Worm (Caenorhabditis elegans) whole organism, mixed stage, embryonic: ENCODE data around the gene Y48E1B.17.

ENCODE experiments used
- M03D4.4 ChIP-seq: sonication (generic microtip); optimal IDR thresholded peaks from 2 replicates; lab custom pipeline; 2017; ENCODE audit warnings: mild to moderate bottlenecking, missing genetic modification characterization, missing compliant biosample characterization
- bed-3 ChIP-seq: fragments of 200-800 bp; sonication (Bioruptor generic); optimal IDR thresholded peaks from 3 replicates; lab custom pipeline; 2018; ENCODE audit warnings: mild to moderate bottlenecking, missing genetic modification characterization, moderate library complexity, missing compliant biosample characterization
- blmp-1 ChIP-seq: fragments of 150-350 bp; optimal IDR thresholded peaks from 2 replicates; lab custom pipeline; 2014; ENCODE audit warnings: missing biosample characterization, missing genetic modification characterization
- ceh-39 ChIP-seq: fragments of 150-350 bp; optimal IDR thresholded peaks from 2 replicates; lab custom pipeline; 2014; ENCODE audit warnings: missing biosample characterization, missing genetic modification characterization
- ceh-43 ChIP-seq: fragments of 200-800 bp; sonication (Bioruptor generic); optimal IDR thresholded peaks from 2 replicates; lab custom pipeline; 2018; ENCODE audit warnings: mild to moderate bottlenecking, missing genetic modification characterization, moderate library complexity, missing compliant biosample characterization
- ceh-83 ChIP-seq: fragments of 200-800 bp; sonication (Bioruptor generic); optimal IDR thresholded peaks from 2 replicates; lab custom pipeline; 2018; ENCODE audit warnings: mild to moderate bottlenecking, missing genetic modification characterization, missing compliant biosample characterization
- ces-1 ChIP-seq: fragments of 150-350 bp; optimal IDR thresholded peaks from 2 replicates; lab custom pipeline; 2014; ENCODE audit warnings: missing biosample characterization, missing genetic modification reagents, missing genetic modification characterization
- cnd-1 ChIP-seq: fragments of 200-800 bp; sonication (Bioruptor generic); optimal IDR thresholded peaks from 2 replicates; lab custom pipeline; 2018; ENCODE audit warnings: mild to moderate bottlenecking, missing genetic modification characterization, missing compliant biosample characterization
- drap-1 ChIP-seq: fragments of 200-800 bp; sonication (Bioruptor generic); optimal IDR thresholded peaks from 3 replicates; lab custom pipeline; 2018; ENCODE audit warnings: mild to moderate bottlenecking, missing genetic modification characterization, missing compliant biosample characterization
- elt-1 ChIP-seq: sonication (generic microtip); optimal IDR thresholded peaks from 2 replicates; lab custom pipeline; 2017; ENCODE audit warnings: missing genetic modification characterization, mild to moderate bottlenecking, missing compliant biosample characterization, antibody characterized with exemption, moderate library complexity, borderline replicate concordance; ENCODE audit not compliant: insufficient read depth
- elt-3 ChIP-seq: fragments of 150-350 bp; optimal IDR thresholded peaks from 2 replicates; lab custom pipeline; 2014; ENCODE audit warnings: missing biosample characterization, missing genetic modification characterization
- hlh-1 ChIP-seq: fragments of 150-350 bp; optimal IDR thresholded peaks from 2 replicates; lab custom pipeline; 2014; ENCODE audit warnings: missing biosample characterization, missing genetic modification reagents, missing genetic modification characterization
- lin-13 ChIP-seq: fragments of 150-350 bp; optimal IDR thresholded peaks from 2 replicates; lab custom pipeline; 2014; ENCODE audit warnings: missing biosample characterization, missing genetic modification characterization
- lin-32 ChIP-seq: fragments of 200-800 bp; sonication (Bioruptor generic); optimal IDR thresholded peaks from 2 replicates; lab custom pipeline; 2018; ENCODE audit warnings: mild to moderate bottlenecking, missing genetic modification characterization, missing compliant biosample characterization
- lsy-2 ChIP-seq: fragments of 150-350 bp; optimal IDR thresholded peaks from 2 replicates; lab custom pipeline; 2014; ENCODE audit warnings: missing biosample characterization, missing genetic modification characterization
- mab-5 ChIP-seq: fragments of 150-350 bp; optimal IDR thresholded peaks from 2 replicates; lab custom pipeline; 2014; ENCODE audit warnings: missing biosample characterization, missing genetic modification characterization
- mep-1 ChIP-seq: fragments of 150-350 bp; optimal IDR thresholded peaks from 2 replicates; lab custom pipeline; 2017; ENCODE audit warnings: missing biosample characterization, missing genetic modification reagents, missing genetic modification characterization, inconsistent platforms
- mls-2 ChIP-seq: sonication (generic microtip); optimal IDR thresholded peaks from 2 replicates; lab custom pipeline; 2016; ENCODE audit warnings: mild to moderate bottlenecking, missing genetic modification characterization, moderate library complexity, missing compliant biosample characterization
- nhr-12 ChIP-seq: fragments of 150-350 bp; optimal IDR thresholded peaks from 2 replicates; lab custom pipeline; 2014; ENCODE audit warnings: missing biosample characterization, missing genetic modification characterization
- nhr-2 ChIP-seq: fragments of 150-350 bp; optimal IDR thresholded peaks from 2 replicates; lab custom pipeline; 2014; ENCODE audit warnings: missing biosample characterization, missing genetic modification characterization
- nhr-237 ChIP-seq: fragments of 150-350 bp; optimal IDR thresholded peaks from 2 replicates; lab custom pipeline; 2014; ENCODE audit warnings: missing biosample characterization, missing genetic modification characterization
- nhr-76 ChIP-seq: sonication (generic microtip); optimal IDR thresholded peaks from 2 replicates; lab custom pipeline; 2017; ENCODE audit warnings: missing biosample characterization, missing genetic modification characterization
- pha-4 ChIP-seq: fragments of 150-350 bp; optimal IDR thresholded peaks from 2 replicates; lab custom pipeline; 2018; ENCODE audit warnings: missing biosample characterization, missing genetic modification reagents, missing genetic modification characterization
- sem-2 ChIP-seq: fragments of 200-800 bp; sonication (Bioruptor generic); optimal IDR thresholded peaks from 2 replicates; lab custom pipeline; 2018; ENCODE audit warnings: mild to moderate bottlenecking, missing genetic modification characterization, missing compliant biosample characterization
- snpc-4 ChIP-seq: fragments of 150-350 bp; optimal IDR thresholded peaks from 2 replicates; lab custom pipeline; 2014; ENCODE audit warnings: missing biosample characterization, missing genetic modification characterization
- sptf-1 ChIP-seq: sonication (generic microtip); optimal IDR thresholded peaks from 2 replicates; lab custom pipeline; 2017; ENCODE audit warnings: mild to moderate bottlenecking, missing genetic modification characterization, moderate library complexity, missing compliant biosample characterization
- tbx-8 ChIP-seq: fragments of 200-800 bp; sonication (Bioruptor generic); optimal IDR thresholded peaks from 2 replicates; lab custom pipeline; 2018; ENCODE audit warnings: mild to moderate bottlenecking, missing genetic modification characterization, moderate library complexity, missing compliant biosample characterization
- unc-120 ChIP-seq: sonication (generic microtip); optimal IDR thresholded peaks from 2 replicates; lab custom pipeline; 2017; ENCODE audit warnings: missing genetic modification characterization, missing compliant biosample characterization; ENCODE audit not compliant: poor library complexity, severe bottlenecking
- unc-39 ChIP-seq: fragments of 150-350 bp; optimal IDR thresholded peaks from 2 replicates; lab custom pipeline; 2014; ENCODE audit warnings: missing biosample characterization, missing genetic modification characterization
- unc-62 ChIP-seq: fragments of 150-350 bp; optimal IDR thresholded peaks from 2 replicates; lab custom pipeline; 2014; ENCODE audit warnings: missing biosample characterization, missing genetic modification reagents, missing genetic modification characterization
- ztf-11 ChIP-seq: fragments of 150-350 bp; optimal IDR thresholded peaks from 2 replicates; lab custom pipeline; 2014; ENCODE audit warnings: missing biosample characterization, missing genetic modification characterization

The Y48E1B.17 gene

ce11 chrII:13530657-13531056 lies 10.2 kb downstream of the Y48E1B.17 start:
- TF ChIP-seq lin-13 (tag; lab: Kevin White, UChicago) (no peak), sem-2 (no peak), unc-39 (tag; lab: Kevin White, UChicago) (no peak), mls-2 (tag; lab: Kevin White, UChicago) (no peak), M03D4.4 (tag; lab: Kevin White, UChicago) (no peak), nhr-12 (no peak), snpc-4 (no peak), cnd-1 (tag; lab: Kevin White, UChicago) (no peak)

- TF ChIP-seq M03D4.4 (tag; lab: Kevin White, UChicago) (no peak), unc-39 (tag; lab: Kevin White, UChicago) (no peak), unc-120 (tag; lab: Kevin White, UChicago) (no peak), drap-1 (GFP tag; lab: Kevin White, UChicago) (no peak), ceh-83 (no peak), elt-1 (tag; lab: Kevin White, UChicago) (no peak), blmp-1 (no peak), unc-62 (GFP tag; lab: Kevin White, UChicago) (no peak), lin-32 (no peak)
Observed at ce11 chrII:13529131-13529530, 11.8 kb downstream of the Y48E1B.17 start.

- no peak for TF ChIP-seq mab-5 (tag; lab: Kevin White, UChicago)
- TF ChIP-seq cnd-1 (tag; lab: Kevin White, UChicago), result peak; percentile 4
- no peak for TF ChIP-seq hlh-1
- no peak for TF ChIP-seq ceh-39 (tag; lab: Kevin White, UChicago)
- no peak for TF ChIP-seq tbx-8 (GFP tag; lab: Kevin White, UChicago)
- TF ChIP-seq lin-32, result no peak
Observed at ce11 chrII:13521977-13522404, 18.9 kb downstream of the Y48E1B.17 start.

ce11 chrII:13521179-13521616 lies 19.7 kb downstream of the Y48E1B.17 start:
- no peak for TF ChIP-seq nhr-76 (tag; lab: Kevin White, UChicago)

- no peak for TF ChIP-seq unc-39 (tag; lab: Kevin White, UChicago)
- TF ChIP-seq mab-5 (tag; lab: Kevin White, UChicago), result no peak
- TF ChIP-seq hlh-1, result no peak
- no peak for TF ChIP-seq nhr-12
- no peak for TF ChIP-seq nhr-237 (tag; lab: Kevin White, UChicago)
- TF ChIP-seq mep-1, result no peak
- TF ChIP-seq lin-32, result no peak
- TF ChIP-seq M03D4.4 (tag; lab: Kevin White, UChicago), result no peak
- TF ChIP-seq nhr-2 (tag; lab: Kevin White, UChicago), result no peak
- TF ChIP-seq elt-3, result no peak
- TF ChIP-seq mls-2 (tag; lab: Kevin White, UChicago), result no peak
- no peak for TF ChIP-seq ceh-39 (tag; lab: Kevin White, UChicago)
Observed at ce11 chrII:13517600-13517999, 23.3 kb downstream of the Y48E1B.17 start, which contains the start of gene sre-45. sre-45 (plus strand) TSS chrII:13517900.

ce11 chrII:13515813-13516212 lies 25.1 kb downstream of the Y48E1B.17 start:
- TF ChIP-seq mab-5 (tag; lab: Kevin White, UChicago), result no peak
- TF ChIP-seq pha-4 (tag; lab: Kevin White, UChicago), result no peak
- TF ChIP-seq nhr-76 (tag; lab: Kevin White, UChicago), result no peak
- no peak for TF ChIP-seq tbx-8 (GFP tag; lab: Kevin White, UChicago)
- no peak for TF ChIP-seq lsy-2 (tag; lab: Kevin White, UChicago)
- no peak for TF ChIP-seq drap-1 (GFP tag; lab: Kevin White, UChicago)
- no peak for TF ChIP-seq unc-120 (tag; lab: Kevin White, UChicago)
- no peak for TF ChIP-seq sem-2
- no peak for TF ChIP-seq mls-2 (tag; lab: Kevin White, UChicago)
- TF ChIP-seq nhr-237 (tag; lab: Kevin White, UChicago), result no peak
- TF ChIP-seq unc-39 (tag; lab: Kevin White, UChicago), result no peak
- TF ChIP-seq ceh-39 (tag; lab: Kevin White, UChicago), result no peak
- TF ChIP-seq ztf-11 (tag; lab: Kevin White, UChicago), result no peak
- TF ChIP-seq ceh-83, result no peak
- TF ChIP-seq ceh-43, result no peak
- TF ChIP-seq lin-32, result no peak
- no peak for TF ChIP-seq bed-3
- TF ChIP-seq hlh-1, result no peak
- no peak for TF ChIP-seq ces-1 (GFP tag; lab: Kevin White, UChicago)
- no peak for TF ChIP-seq sptf-1
